Fruit fly (Drosophila melanogaster) ovary, adult (tissue): Measurements from ENCODE around the gene CG5850.

ENCODE experiments used
- CG17801 ChIP-seq: fragments of 200-800 bp; optimal IDR thresholded peaks from 2 replicates; lab custom pipeline; 2019; ENCODE audit warnings: missing biosample characterization, mild to moderate bottlenecking, missing genetic modification characterization, moderate library complexity; ENCODE audit not compliant: partially characterized antibody

CG5850 gene

dm6 chr2L:9981809-9982208 lies 18.1 kb upstream of the CG5850 start:
- no peak for TF ChIP-seq CG17801 (GFP tag; lab: Kevin White, UChicago)

dm6 chr2L:9972624-9973023 lies 8.9 kb upstream of the CG5850 start:
- TF ChIP-seq CG17801 (GFP tag; lab: Kevin White, UChicago), result no peak

- no peak for TF ChIP-seq CG17801 (GFP tag; lab: Kevin White, UChicago)
Measured at dm6 chr2L:9968201-9968727, 4.5 kb upstream of the CG5850 start.

- peak; percentile 93 for TF ChIP-seq CG17801 (GFP tag; lab: Kevin White, UChicago)
Measured at dm6 chr2L:9966983-9967737, 3.4 kb upstream of the CG5850 start, which contains the start of the genes Dref and RpL13. Gene Dref, minus strand, starts transcription at chr2L:9967229. Gene RpL13, plus strand, starts transcription at chr2L:9967313.

- no peak for TF ChIP-seq CG17801 (GFP tag; lab: Kevin White, UChicago)
Measured at dm6 chr2L:9960758-9961157, 3.0 kb downstream of the CG5850 start.

- peak; percentile 96 for TF ChIP-seq CG17801 (GFP tag; lab: Kevin White, UChicago)
Measured at dm6 chr2L:9956993-9957652, 6.6 kb downstream of the CG5850 start, which contains the start of the genes CG4658 and CG5846. Gene CG4658, plus strand, starts transcription at chr2L:9957132. Gene CG5846, minus strand, starts transcription at chr2L:9957237.

dm6 chr2L:9954696-9955095 lies 9.1 kb downstream of the CG5850 start:
- TF ChIP-seq CG17801 (GFP tag; lab: Kevin White, UChicago), result no peak

dm6 chr2L:9954119-9954518 lies 9.6 kb downstream of the CG5850 start, which contains the start of the genes CG13126 and CG4709:
Gene CG13126, minus strand, starts transcription at chr2L:9954181.
Gene CG4709, plus strand, starts transcription at chr2L:9954325.
- TF ChIP-seq CG17801 (GFP tag; lab: Kevin White, UChicago), result peak; percentile 94

dm6 chr2L:9949178-9950062 lies 14.3 kb downstream of the CG5850 start:
- TF ChIP-seq CG17801 (GFP tag; lab: Kevin White, UChicago), result no peak

dm6 chr2L:9948520-9948858 lies 15.3 kb downstream of the CG5850 start:
- TF ChIP-seq CG17801 (GFP tag; lab: Kevin White, UChicago), result no peak

dm6 chr2L:9947738-9948519 lies 15.8 kb downstream of the CG5850 start:
- TF ChIP-seq CG17801 (GFP tag; lab: Kevin White, UChicago), result no peak

dm6 chr2L:9947265-9947664 lies 16.5 kb downstream of the CG5850 start, which contains the start of gene CG5853:
Gene CG5853, minus strand, starts transcription at chr2L:9947648.
- TF ChIP-seq CG17801 (GFP tag; lab: Kevin White, UChicago), result peak; percentile 66

- no peak for TF ChIP-seq CG17801 (GFP tag; lab: Kevin White, UChicago)
Measured at dm6 chr2L:9946051-9946450, 17.7 kb downstream of the CG5850 start.

dm6 chr2L:9945086-9945485 lies 18.7 kb downstream of the CG5850 start:
- no peak for TF ChIP-seq CG17801 (GFP tag; lab: Kevin White, UChicago)
